Worm (Caenorhabditis elegans) whole organism, late embryonic: ENCODE results near the gene nhr-19.

Experiments
- ceh-9 ChIP-seq: sonication (generic microtip); optimal IDR thresholded peaks from 2 replicates; lab custom pipeline; 2016; ENCODE audit warnings: mild to moderate bottlenecking, missing genetic modification characterization, inconsistent platforms, missing compliant biosample characterization
- unc-86 ChIP-seq: sonication (generic microtip); optimal IDR thresholded peaks from 2 replicates; lab custom pipeline; 2016; ENCODE audit warnings: missing genetic modification characterization, missing compliant biosample characterization

DNA sequence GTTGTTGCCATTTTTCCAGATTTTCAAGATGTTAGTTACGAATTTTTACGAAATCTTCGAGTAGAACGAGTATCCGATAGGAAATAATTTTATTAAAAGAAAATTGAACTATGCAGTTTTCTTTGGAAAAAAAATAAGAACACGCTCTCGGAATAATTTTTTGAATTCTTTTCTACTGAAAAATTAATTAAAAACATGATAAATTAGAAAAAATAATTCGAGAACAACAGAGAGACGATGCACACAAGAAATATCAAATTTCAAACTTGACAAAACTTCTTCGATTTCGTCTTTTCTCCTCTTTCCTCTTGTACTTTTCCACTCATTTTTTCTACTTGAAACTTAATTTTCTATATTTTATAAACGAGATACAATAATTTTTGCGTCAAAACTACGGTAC lies 45.4 kb downstream of the nhr-19 start, which contains the start of gene F35H8.4:
- TF ChIP-seq ceh-9, result no peak
- no peak for TF ChIP-seq unc-86 (tag; lab: Kevin White, UChicago)
